Fruit fly (Drosophila melanogaster): Measurements from ENCODE around the gene Diap1.
A peak's percentile ranks its signal among the peaks of the same experiment; 100 is the strongest.

The Diap1 gene

DNA sequence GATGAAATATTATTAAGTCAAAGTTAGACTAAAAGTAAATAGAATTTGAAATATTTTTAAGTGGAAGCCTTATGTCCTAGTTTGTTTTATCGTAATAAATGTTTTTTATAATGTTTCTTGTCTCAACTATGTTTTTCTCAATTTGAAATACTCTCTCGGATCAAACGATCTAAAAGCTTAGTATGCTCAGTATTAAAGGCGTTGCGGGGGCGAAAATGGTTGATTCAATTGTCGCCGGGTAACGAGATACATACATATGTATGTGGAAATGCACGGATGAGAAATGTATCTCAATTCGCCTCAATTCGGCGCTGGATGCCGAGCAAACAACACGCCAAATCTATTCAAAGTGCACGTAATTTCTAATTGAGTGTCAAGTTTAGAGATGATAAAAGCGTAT is 15.6 kb downstream of the Diap1 start, which contains the start of gene CG5895:
TSS of gene CG5895 (plus strand) at position 301 of the 400 bp plus-strand sequence.
- TF ChIP-seq Dref (GFP tag; IDR thresholded peaks at IDR 0.05): no peak
- no peak for TF ChIP-seq Hr3 (GFP tag; optimal IDR thresholded peaks at IDR 0.05)
- no peak for TF ChIP-seq CG15073 (GFP tag; optimal IDR thresholded peaks at IDR 0.05)
- 0 out of 2 replicates have a peak, but pooled peaks have one; percentile 8 for TF ChIP-seq CG1024 (GFP tag; IDR thresholded peaks at IDR 0.05)
- TF ChIP-seq CG2199 (GFP tag; IDR thresholded peaks at IDR 0.05): peak; percentile 47; the same call in 1 of the 3 replicates
- TF ChIP-seq sens (GFP tag): peak; percentile 34

DNA sequence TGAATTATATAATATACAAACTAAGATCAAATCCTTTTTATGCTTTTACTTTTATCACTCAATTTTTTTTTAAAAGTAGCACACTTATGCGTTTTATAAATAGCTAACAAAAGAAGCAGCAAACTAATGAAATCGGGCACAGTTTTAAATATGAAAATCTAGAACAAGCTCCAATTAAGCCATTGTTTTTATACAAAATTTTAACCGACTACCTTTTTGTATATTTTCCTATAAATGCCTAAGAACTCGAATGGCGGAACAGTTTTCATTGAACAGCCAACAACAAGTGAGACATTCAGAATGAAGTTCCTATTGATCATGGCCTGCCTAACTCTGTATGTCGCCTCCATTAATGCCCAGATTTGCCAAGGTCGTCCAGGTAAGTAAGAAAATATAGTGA is 16.6 kb downstream of the Diap1 start, which contains the start of gene CG42538:
TSS of gene CG42538 (plus strand) at position 301 of the 400 bp plus-strand sequence.
- TF ChIP-seq Oaz (GFP tag; IDR thresholded peaks at IDR 0.05) (no peak), Elba2 (GFP tag; optimal IDR thresholded peaks at IDR 0.05) (peak; percentile 18), Pdp1 (GFP tag; optimal IDR thresholded peaks at IDR 0.05) (peak in 1 of 2 experiments; percentile 25)

DNA sequence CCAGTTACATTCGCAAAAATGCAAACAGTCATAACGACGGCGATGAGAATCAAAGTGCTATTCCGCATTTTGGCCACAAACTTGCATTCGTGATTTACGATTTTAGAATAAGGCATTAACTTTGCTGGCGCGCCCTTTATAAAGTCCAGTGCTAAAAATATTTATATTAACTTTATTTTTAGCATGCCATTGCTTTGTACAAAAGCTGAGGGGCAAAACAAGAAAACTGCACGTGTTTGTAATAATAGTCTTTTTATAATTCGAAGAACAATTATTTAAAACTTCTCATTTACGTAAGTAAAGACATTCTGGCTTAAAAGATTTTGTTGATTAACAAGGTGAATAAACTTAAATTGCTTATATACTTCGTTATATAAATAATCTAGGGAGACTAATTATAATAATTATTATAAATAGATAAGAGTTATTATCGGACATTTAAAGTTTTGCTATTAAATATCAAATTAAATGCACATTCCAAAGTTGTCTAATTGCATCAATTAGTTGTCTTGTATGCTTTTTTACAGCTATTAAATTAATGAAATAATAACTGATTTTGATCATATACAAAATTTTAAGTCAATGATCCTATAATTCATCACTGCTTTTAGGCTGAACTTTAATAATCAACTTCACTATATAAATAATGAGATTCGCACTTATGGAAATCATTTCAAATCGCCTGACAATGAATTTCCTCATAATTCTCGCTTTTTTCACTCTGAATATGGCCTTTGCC is 17.6 kb downstream of the Diap1 start, which contains the start of the genes CG42717 and CG42716:
TSS of gene CG42717 (minus strand) at position 101 of the 739 bp plus-strand sequence.
TSS of gene CG42716 (plus strand) at position 689 of the 739 bp plus-strand sequence.
- TF ChIP-seq CG13894 (tag; optimal IDR thresholded peaks at IDR 0.05): no peak
- no peak for TF ChIP-seq CG10209 (GFP tag; optimal IDR thresholded peaks at IDR 0.05)

DNA sequence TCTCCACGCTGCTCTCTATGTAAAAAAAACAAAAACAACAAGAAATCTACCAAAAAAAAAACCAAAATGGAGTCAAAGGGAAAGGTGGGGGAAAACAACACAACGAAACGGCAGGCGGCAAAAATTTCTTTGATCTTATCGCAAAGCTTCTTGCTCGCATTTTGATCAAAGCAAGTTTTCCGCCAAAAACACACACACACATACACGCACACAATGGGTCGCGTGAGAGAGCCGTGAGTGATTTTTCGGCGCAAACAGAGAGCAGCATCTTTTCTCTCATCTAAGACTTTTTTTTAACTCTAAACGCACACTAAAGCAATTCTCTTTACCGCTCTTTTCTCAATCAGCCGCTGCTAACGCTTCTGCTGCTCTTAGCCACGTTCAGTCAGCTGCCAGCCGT is 21.9 kb downstream of the Diap1 start:
- TF ChIP-seq CG15269 (tag; optimal IDR thresholded peaks at IDR 0.05): no peak
- no peak for TF ChIP-seq CG12391 (tag; optimal IDR thresholded peaks at IDR 0.05)
- TF ChIP-seq bab2 (GFP tag; optimal IDR thresholded peaks at IDR 0.05): no peak
- no peak for TF ChIP-seq amos (GFP tag; IDR thresholded peaks at IDR 0.05; ENCODE audit: partially characterized antibody)
- no peak for TF ChIP-seq toy (GFP tag; IDR thresholded peaks at IDR 0.05)
- TF ChIP-seq Rfx (GFP tag; IDR thresholded peaks at IDR 0.05): no peak
- no peak for TF ChIP-seq CG1602 (GFP tag; optimal IDR thresholded peaks at IDR 0.05)
- no peak for TF ChIP-seq CG17568 (GFP tag; optimal IDR thresholded peaks at IDR 0.05)
- no peak for TF ChIP-seq Hr3 (GFP tag; optimal IDR thresholded peaks at IDR 0.05)
- TF ChIP-seq gcm2 (GFP tag; optimal IDR thresholded peaks at IDR 0.05): no peak
- no peak for TF ChIP-seq CG16863 (GFP tag; optimal IDR thresholded peaks at IDR 0.05)
- TF ChIP-seq Ets65A (GFP tag): no peak
- no peak for TF ChIP-seq CG17912 (GFP tag; optimal IDR thresholded peaks at IDR 0.05)
- no peak for TF ChIP-seq Side (GFP tag; optimal IDR thresholded peaks at IDR 0.05)
- TF ChIP-seq C15 (GFP tag; IDR thresholded peaks at IDR 0.05): no peak
- TF ChIP-seq wek (GFP tag; optimal IDR thresholded peaks at IDR 0.05): no peak
- peak; percentile 20 for TF ChIP-seq cwo (GFP tag; optimal IDR thresholded peaks at IDR 0.05)
- TF ChIP-seq CG2712 (tag; optimal IDR thresholded peaks at IDR 0.05): no peak
- TF ChIP-seq CG12236 (GFP tag; optimal IDR thresholded peaks at IDR 0.05): no peak
- TF ChIP-seq kni (GFP tag; optimal IDR thresholded peaks at IDR 0.05): peak; percentile 1
- no peak for TF ChIP-seq CG16815 (GFP tag; optimal IDR thresholded peaks at IDR 0.05)
- no peak for TF ChIP-seq seq (GFP tag; IDR thresholded peaks at IDR 0.05)
- TF ChIP-seq CG2202 (tag; optimal IDR thresholded peaks at IDR 0.05): no peak
- no peak for TF ChIP-seq Dfd (GFP tag; optimal IDR thresholded peaks at IDR 0.05)
- TF ChIP-seq CG3065 (GFP tag; optimal IDR thresholded peaks at IDR 0.05): no peak
- peak; percentile 58 for TF ChIP-seq cg (GFP tag; optimal IDR thresholded peaks at IDR 0.05)
- TF ChIP-seq Xrp1 (GFP tag; IDR thresholded peaks at IDR 0.05): no peak
- no peak for TF ChIP-seq CG6854 (GFP tag; optimal IDR thresholded peaks at IDR 0.05)
- TF ChIP-seq HHEX (GFP tag; optimal IDR thresholded peaks at IDR 0.05): no peak
- TF ChIP-seq Atf-2 (GFP tag; optimal IDR thresholded peaks at IDR 0.05): no peak
- TF ChIP-seq her (GFP tag; optimal IDR thresholded peaks at IDR 0.05): no peak
- no peak for TF ChIP-seq Sox100B (GFP tag; optimal IDR thresholded peaks at IDR 0.05)
- no peak for TF ChIP-seq Dip3 (GFP tag; optimal IDR thresholded peaks at IDR 0.05)
- no peak for TF ChIP-seq CG12659 (GFP tag; optimal IDR thresholded peaks at IDR 0.05)
- TF ChIP-seq yki (optimal IDR thresholded peaks at IDR 0.05): peak; percentile 43
